Fruit fly (Drosophila melanogaster): ENCODE data around the gene Jon74E.

Jon74E gene

dm6 chr3L:17532197-17532596 is 16.7 kb downstream of the Jon74E start (continued):
- TF ChIP-seq Dll (GFP tag; IDR thresholded peaks at IDR 0.05; ENCODE audit: partially characterized antibody) (no peak), NC2β (GFP tag; optimal IDR thresholded peaks at IDR 0.05) (no peak), CG13287 (GFP tag; IDR thresholded peaks at IDR 0.05; ENCODE audit: partially characterized antibody) (no peak), lola (GFP tag; optimal IDR thresholded peaks at IDR 0.05) (peak in 1 of 3 experiments; percentile 40), CG8478 (optimal IDR thresholded peaks at IDR 0.05) (no peak), CG18599 (GFP tag; optimal IDR thresholded peaks at IDR 0.05) (peak; percentile 3), repo (GFP tag; optimal IDR thresholded peaks at IDR 0.05) (no peak), Dp (GFP tag; optimal IDR thresholded peaks at IDR 0.05) (no peak), CG1233 (GFP tag; optimal IDR thresholded peaks at IDR 0.05) (peak; percentile 0), CG2889 (GFP tag; IDR thresholded peaks at IDR 0.05) (no peak), CG17568 (GFP tag; optimal IDR thresholded peaks at IDR 0.05) (no peak), CG4328 (GFP tag; optimal IDR thresholded peaks at IDR 0.05) (no peak), Neu2 (GFP tag; optimal IDR thresholded peaks at IDR 0.05; ENCODE audit: borderline replicate concordance) (no peak), gcm (GFP tag; optimal IDR thresholded peaks at IDR 0.05) (no peak), NC2α (GFP tag; optimal IDR thresholded peaks at IDR 0.05) (no peak), Jarid2 (GFP tag; optimal IDR thresholded peaks at IDR 0.05) (no peak), Gug (GFP tag; IDR thresholded peaks at IDR 0.05) (no peak), gem (tag; optimal IDR thresholded peaks at IDR 0.05) (peak; percentile 77), Sry-δ (GFP tag; optimal IDR thresholded peaks at IDR 0.05) (no peak), ftz-f1 (GFP tag; optimal IDR thresholded peaks at IDR 0.05) (no peak), CG15011 (GFP tag; optimal IDR thresholded peaks at IDR 0.05) (peak; percentile 11), CG31365 (tag; optimal IDR thresholded peaks at IDR 0.05) (no peak), CG1024 (GFP tag; IDR thresholded peaks at IDR 0.05) (0 out of 2 replicates have a peak, but pooled peaks have one; percentile 4)

dm6 chr3L:17531397-17531796 is 17.5 kb downstream of the Jon74E start:
- peak; percentile 1 for TF ChIP-seq CG17568 (GFP tag; optimal IDR thresholded peaks at IDR 0.05)
- TF ChIP-seq B-H2 (GFP tag; optimal IDR thresholded peaks at IDR 0.05) = peak; percentile 33
- peak; percentile 6 for TF ChIP-seq salm (tag; optimal IDR thresholded peaks at IDR 0.05)
- peak; percentile 32 for TF ChIP-seq CG4328 (GFP tag; optimal IDR thresholded peaks at IDR 0.05)
- TF ChIP-seq CG12659 (GFP tag; optimal IDR thresholded peaks at IDR 0.05) = peak; percentile 3
- TF ChIP-seq vfl (GFP tag; optimal IDR thresholded peaks at IDR 0.05) = no peak
- TF ChIP-seq ind (GFP tag; optimal IDR thresholded peaks at IDR 0.05) = no peak
- peak in 1 of 2 experiments; percentile 46 for TF ChIP-seq Hr78 (GFP tag; optimal IDR thresholded peaks at IDR 0.05)
- TF ChIP-seq CG34376 (GFP tag; optimal IDR thresholded peaks at IDR 0.05) = peak; percentile 98
- TF ChIP-seq CG11398 (GFP tag; optimal IDR thresholded peaks at IDR 0.05) = no peak
- peak; percentile 15 for TF ChIP-seq CG17385 (GFP tag; optimal IDR thresholded peaks at IDR 0.05)
- peak in 1 of 2 experiments; percentile 40 for TF ChIP-seq crp (GFP tag; optimal IDR thresholded peaks at IDR 0.05)
- TF ChIP-seq hkb (optimal IDR thresholded peaks at IDR 0.05) = no peak
- TF ChIP-seq hkb (GFP tag; IDR thresholded peaks at IDR 0.05) = no peak
- TF ChIP-seq CG13296 (GFP tag; optimal IDR thresholded peaks at IDR 0.05) = peak; percentile 70
- peak; percentile 0 for TF ChIP-seq CG5180 (GFP tag; optimal IDR thresholded peaks at IDR 0.05)
- TF ChIP-seq CG11560 (tag; IDR thresholded peaks at IDR 0.05) = no peak
- TF ChIP-seq CG8359 (GFP tag; optimal IDR thresholded peaks at IDR 0.05; ENCODE audit: borderline replicate concordance) = no peak
- TF ChIP-seq Max (GFP tag; optimal IDR thresholded peaks at IDR 0.05) = no peak
- TF ChIP-seq ro (GFP tag; IDR thresholded peaks at IDR 0.05) = no peak
- no peak for TF ChIP-seq fd64A (GFP tag; optimal IDR thresholded peaks at IDR 0.05)
- peak; percentile 40 for TF ChIP-seq CrebB (tag; optimal IDR thresholded peaks at IDR 0.05)
- no peak for TF ChIP-seq CG8290 (GFP tag; optimal IDR thresholded peaks at IDR 0.05)
- peak in 1 of 2 experiments; percentile 35 for TF ChIP-seq CG8290 (tag; optimal IDR thresholded peaks at IDR 0.05)
- TF ChIP-seq Nf-YC (tag; optimal IDR thresholded peaks at IDR 0.05) = peak; percentile 18
- no peak for TF ChIP-seq pita (GFP tag; optimal IDR thresholded peaks at IDR 0.05)
- TF ChIP-seq CG10462 (GFP tag; optimal IDR thresholded peaks at IDR 0.05) = no peak
- TF ChIP-seq seq (GFP tag; IDR thresholded peaks at IDR 0.05) = no peak
- peak; percentile 34 for TF ChIP-seq CG15514 (GFP tag; optimal IDR thresholded peaks at IDR 0.05)
- no peak for TF ChIP-seq CG10147 (GFP tag; optimal IDR thresholded peaks at IDR 0.05)
